Worm (Caenorhabditis elegans) whole organism, L4/young adult: Measurements from ENCODE around the gene ZK930.2.

ENCODE experiments used
- W03F9.2 ChIP-seq: fragments of 150-350 bp; optimal IDR thresholded peaks from 2 replicates; lab custom pipeline; 2014; ENCODE audit warnings: missing biosample characterization, missing genetic modification characterization
- dao-5 ChIP-seq: sonication (generic microtip); optimal IDR thresholded peaks from 2 replicates; lab custom pipeline; 2016; ENCODE audit warnings: missing genotype, missing genetic modification characterization, moderate library complexity, missing compliant biosample characterization
- him-1 ChIP-seq: sonication (generic microtip); optimal IDR thresholded peaks from 2 replicates; lab custom pipeline; 2016; ENCODE audit warnings: missing genotype, missing genetic modification reagents, missing genetic modification characterization, missing compliant biosample characterization

ce11 chrII:11868234-11868633 is 25.0 kb downstream of the ZK930.2 start, which contains the start of gene col-84:
- TF ChIP-seq him-1 (tag; lab: Kevin White, UChicago) (no peak), dao-5 (no peak), W03F9.2 (tag; lab: Kevin White, UChicago) (no peak)
